Worm (Caenorhabditis elegans) whole organism, L4 larva: ENCODE measurements around the gene K05F1.13.
A peak's percentile ranks its signal among the peaks of the same experiment; 100 is the strongest.

Experiments
- D1046.2 ChIP-seq: fragments of 200-800 bp; sonication (Bioruptor generic); IDR thresholded peaks from 2 replicates; pipeline ENCODE4 v1.3.6; 2022; ENCODE audit warnings: missing genetic modification characterization, missing compliant biosample characterization
- F10B5.3 ChIP-seq: sonication (generic microtip); optimal IDR thresholded peaks from 2 replicates; lab custom pipeline; 2016; ENCODE audit warnings: mild to moderate bottlenecking, missing genetic modification characterization, missing compliant biosample characterization
- F26F4.8 ChIP-seq: fragments of 200-800 bp; sonication (Bioruptor generic); conservative IDR thresholded peaks from 2 replicates; pipeline ENCODE4 v1.3.6; 2022; ENCODE audit warnings: missing genetic modification characterization, missing compliant biosample characterization
- F44E2.7 ChIP-seq: fragments of 200-800 bp; sonication (Bioruptor generic); IDR thresholded peaks from 2 replicates; pipeline ENCODE4 v2.1.2; 2022; ENCODE audit warnings: missing genetic modification characterization, missing compliant biosample characterization
- ZK546.5 ChIP-seq, 2 experiments: sonication (generic microtip); optimal IDR thresholded peaks; 2 replicates each; lab custom pipeline; 2017; ENCODE audit warnings: missing biosample characterization in 2 of 2, missing genetic modification characterization in 2 of 2
- ama-1 ChIP-seq: fragments of 150-350 bp; optimal IDR thresholded peaks from 2 replicates; lab custom pipeline; 2014; ENCODE audit warnings: inconsistent platforms, mixed read lengths
- arid-1 ChIP-seq: fragments of 200-800 bp; sonication (Bioruptor generic); conservative IDR thresholded peaks from 2 replicates; pipeline ENCODE4 v1.3.6; 2022; ENCODE audit warnings: missing genetic modification reagents, missing genetic modification characterization, missing compliant biosample characterization
- ceh-20 ChIP-seq: fragments of 200-800 bp; sonication (Bioruptor generic); IDR thresholded peaks from 2 replicates; pipeline ENCODE4 v1.3.6; 2022; ENCODE audit warnings: missing genetic modification reagents, missing genetic modification characterization, missing compliant biosample characterization
- ceh-28 ChIP-seq: fragments of 150-350 bp; optimal IDR thresholded peaks from 2 replicates; lab custom pipeline; 2014; ENCODE audit warnings: missing biosample characterization, missing genetic modification reagents, missing genetic modification characterization
- ceh-62 ChIP-seq: sonication (generic microtip); optimal IDR thresholded peaks from 2 replicates; lab custom pipeline; 2017; ENCODE audit warnings: missing biosample characterization, missing genetic modification characterization
- ceh-82 ChIP-seq: sonication (generic microtip); optimal IDR thresholded peaks from 2 replicates; lab custom pipeline; 2017; ENCODE audit warnings: missing biosample characterization, missing genetic modification characterization
- ces-1 ChIP-seq: fragments of 150-350 bp; sonication (generic microtip); optimal IDR thresholded peaks from 4 replicates; lab custom pipeline; 2014; ENCODE audit warnings: missing biosample characterization, missing genetic modification reagents, missing genetic modification characterization
- daf-12 ChIP-seq: fragments of 150-350 bp; optimal IDR thresholded peaks from 2 replicates; lab custom pipeline; 2014; ENCODE audit warnings: missing biosample characterization, missing genetic modification reagents, missing genetic modification characterization
- daf-19 ChIP-seq: fragments of 200-800 bp; sonication (Bioruptor generic); conservative IDR thresholded peaks from 2 replicates; pipeline ENCODE4 v1.3.6; 2022; ENCODE audit warnings: missing genetic modification characterization, missing compliant biosample characterization
- daf-8 ChIP-seq: fragments of 200-800 bp; sonication (Bioruptor generic); IDR thresholded peaks from 2 replicates; pipeline ENCODE4 v1.3.6; 2022; ENCODE audit warnings: missing genetic modification characterization, missing compliant biosample characterization
- dmd-8 ChIP-seq: fragments of 200-800 bp; sonication (Bioruptor generic); IDR thresholded peaks from 2 replicates; pipeline ENCODE4 v1.3.6; 2022; ENCODE audit warnings: missing genetic modification characterization, missing compliant biosample characterization
- egl-27 ChIP-seq: sonication (generic microtip); optimal IDR thresholded peaks from 3 replicates; lab custom pipeline; 2017; ENCODE audit warnings: missing biosample characterization, missing genetic modification reagents, missing genetic modification characterization
- egl-43 ChIP-seq: fragments of 200-800 bp; sonication (Bioruptor generic); IDR thresholded peaks from 2 replicates; pipeline ENCODE4 v1.3.6; 2022; ENCODE audit warnings: missing genetic modification reagents, missing genetic modification characterization, missing compliant biosample characterization
- fkh-10 ChIP-seq: fragments of 150-350 bp; optimal IDR thresholded peaks from 2 replicates; lab custom pipeline; 2014; ENCODE audit warnings: missing biosample characterization, missing genetic modification reagents, missing genetic modification characterization
- fos-1 ChIP-seq: fragments of 150-350 bp; optimal IDR thresholded peaks from 2 replicates; lab custom pipeline; 2014; ENCODE audit warnings: missing biosample characterization, missing genetic modification characterization
- hif-1 ChIP-seq, 2 experiments: sonication (generic microtip); optimal IDR thresholded peaks; 2 replicates each; lab custom pipeline; 2016 to 2017; ENCODE audit warnings: missing compliant biosample characterization in 2 of 2, missing genetic modification characterization in 2 of 2, missing genetic modification reagents in 2 of 2, missing genotype in 2 of 2, mild to moderate bottlenecking in 1 of 2
- hmg-1.1 ChIP-seq: fragments of 200-800 bp; sonication (Bioruptor generic); IDR thresholded peaks from 2 replicates; pipeline ENCODE4 v1.3.6; 2022; ENCODE audit warnings: missing genetic modification reagents, missing genetic modification characterization, missing compliant biosample characterization
- jun-1 ChIP-seq: fragments of 150-350 bp; optimal IDR thresholded peaks from 2 replicates; lab custom pipeline; 2014; ENCODE audit warnings: missing biosample characterization, missing genetic modification reagents, missing genetic modification characterization
- lim-7 ChIP-seq: fragments of 200-800 bp; sonication (Bioruptor generic); IDR thresholded peaks from 2 replicates; pipeline ENCODE4 v1.3.6; 2022; ENCODE audit warnings: missing genetic modification characterization, missing compliant biosample characterization
- lin-13 ChIP-seq: fragments of 150-350 bp; optimal IDR thresholded peaks from 2 replicates; lab custom pipeline; 2014; ENCODE audit warnings: missing biosample characterization, missing genetic modification reagents, missing genetic modification characterization
- lin-29 ChIP-seq: fragments of 200-800 bp; sonication (Bioruptor generic); IDR thresholded peaks from 2 replicates; pipeline ENCODE4 v1.3.6; 2022; ENCODE audit warnings: missing genetic modification reagents, missing genetic modification characterization, missing compliant biosample characterization
- lin-39 ChIP-seq: fragments of 150-350 bp; optimal IDR thresholded peaks from 2 replicates; lab custom pipeline; 2014; ENCODE audit warnings: missing biosample characterization, missing genetic modification reagents, missing genetic modification characterization
- lir-3 ChIP-seq: sonication (generic microtip); optimal IDR thresholded peaks from 2 replicates; lab custom pipeline; 2016; ENCODE audit warnings: mild to moderate bottlenecking, missing genetic modification characterization, missing compliant biosample characterization
- madf-5 ChIP-seq, 2 experiments: fragments of 200-800 bp; sonication (Bioruptor generic); IDR thresholded peaks; 2 replicates each; pipeline ENCODE4 v1.3.6; 2022; ENCODE audit warnings: missing compliant biosample characterization in 2 of 2, missing genetic modification characterization in 2 of 2
- madf-9 ChIP-seq: fragments of 200-800 bp; sonication (Bioruptor generic); conservative IDR thresholded peaks from 2 replicates; pipeline ENCODE4 v1.3.6; 2022; ENCODE audit warnings: missing genetic modification reagents, missing genetic modification characterization, missing compliant biosample characterization
- mdt-29 ChIP-seq: fragments of 200-800 bp; sonication (Bioruptor generic); IDR thresholded peaks from 2 replicates; pipeline ENCODE4 v1.3.6; 2022; ENCODE audit warnings: missing genetic modification reagents, missing genetic modification characterization, missing compliant biosample characterization
- mxl-2 ChIP-seq: fragments of 200-800 bp; sonication (Bioruptor generic); conservative IDR thresholded peaks from 2 replicates; pipeline ENCODE4 v1.3.6; 2022; ENCODE audit warnings: missing genetic modification reagents, missing genetic modification characterization, missing compliant biosample characterization
- mxl-3 ChIP-seq: fragments of 200-800 bp; sonication (Bioruptor generic); optimal IDR thresholded peaks from 2 replicates; lab custom pipeline; 2018; ENCODE audit warnings: mild to moderate bottlenecking, missing genetic modification characterization, missing compliant biosample characterization
- nhr-10 ChIP-seq: fragments of 150-350 bp; optimal IDR thresholded peaks from 2 replicates; lab custom pipeline; 2014; ENCODE audit warnings: missing biosample characterization, missing genetic modification characterization
- nhr-102 ChIP-seq: sonication (generic microtip); optimal IDR thresholded peaks from 2 replicates; lab custom pipeline; 2016; ENCODE audit warnings: mild to moderate bottlenecking, missing genetic modification characterization, moderate library complexity, missing compliant biosample characterization
- nhr-111 ChIP-seq: fragments of 200-800 bp; sonication (Bioruptor generic); optimal IDR thresholded peaks from 2 replicates; lab custom pipeline; 2018; ENCODE audit warnings: mild to moderate bottlenecking, missing genetic modification characterization, missing compliant biosample characterization
- nhr-28 ChIP-seq: fragments of 150-350 bp; optimal IDR thresholded peaks from 2 replicates; lab custom pipeline; 2014; ENCODE audit warnings: missing biosample characterization, missing genetic modification characterization
- nhr-76 ChIP-seq: fragments of 150-350 bp; optimal IDR thresholded peaks from 2 replicates; lab custom pipeline; 2014; ENCODE audit warnings: missing biosample characterization, missing genetic modification characterization
- php-3 ChIP-seq: fragments of 200-800 bp; sonication (Bioruptor generic); IDR thresholded peaks from 2 replicates; pipeline ENCODE4 v1.3.6; 2022; ENCODE audit warnings: missing genetic modification reagents, missing genetic modification characterization, missing compliant biosample characterization
- rbr-2 ChIP-seq: sonication (generic microtip); optimal IDR thresholded peaks from 2 replicates; lab custom pipeline; 2016; ENCODE audit warnings: missing genotype, missing genetic modification characterization, missing compliant biosample characterization
- set-16 ChIP-seq: fragments of 200-800 bp; sonication (Bioruptor generic); IDR thresholded peaks from 2 replicates; pipeline ENCODE4 v1.3.6; 2022; ENCODE audit warnings: missing genetic modification reagents, missing genetic modification characterization, missing compliant biosample characterization
- snpc-1.2 ChIP-seq: fragments of 200-800 bp; sonication (Bioruptor generic); IDR thresholded peaks from 2 replicates; pipeline ENCODE4 v1.3.6; 2022; ENCODE audit warnings: missing genetic modification reagents, missing genetic modification characterization, missing compliant biosample characterization
- tag-97 ChIP-seq: fragments of 200-800 bp; sonication (Bioruptor generic); IDR thresholded peaks from 2 replicates; pipeline ENCODE4 v1.3.6; 2022; ENCODE audit warnings: missing genetic modification characterization, missing compliant biosample characterization
- unc-39 ChIP-seq: sonication (generic microtip); optimal IDR thresholded peaks from 2 replicates; lab custom pipeline; 2017; ENCODE audit warnings: missing biosample characterization, missing genetic modification characterization
- vab-7 ChIP-seq: fragments of 200-800 bp; sonication (Bioruptor generic); IDR thresholded peaks from 2 replicates; pipeline ENCODE4 v1.3.6; 2022; ENCODE audit warnings: missing genetic modification reagents, missing genetic modification characterization, missing compliant biosample characterization
- zag-1 ChIP-seq: fragments of 150-350 bp; optimal IDR thresholded peaks from 2 replicates; lab custom pipeline; 2014; ENCODE audit warnings: missing biosample characterization, missing genetic modification characterization
- zfp-3 ChIP-seq: fragments of 200-800 bp; sonication (Bioruptor generic); conservative IDR thresholded peaks from 2 replicates; pipeline ENCODE4 v1.3.6; 2022; ENCODE audit warnings: missing genetic modification reagents, missing genetic modification characterization, missing compliant biosample characterization
- zip-11 ChIP-seq: fragments of 200-800 bp; sonication (Bioruptor generic); IDR thresholded peaks from 2 replicates; pipeline ENCODE4 v1.3.6; 2022; ENCODE audit warnings: missing genetic modification characterization, missing compliant biosample characterization
- ztf-11 ChIP-seq: fragments of 150-350 bp; optimal IDR thresholded peaks from 2 replicates; lab custom pipeline; 2014; ENCODE audit warnings: missing biosample characterization, missing genetic modification characterization

K05F1.13 gene

DNA sequence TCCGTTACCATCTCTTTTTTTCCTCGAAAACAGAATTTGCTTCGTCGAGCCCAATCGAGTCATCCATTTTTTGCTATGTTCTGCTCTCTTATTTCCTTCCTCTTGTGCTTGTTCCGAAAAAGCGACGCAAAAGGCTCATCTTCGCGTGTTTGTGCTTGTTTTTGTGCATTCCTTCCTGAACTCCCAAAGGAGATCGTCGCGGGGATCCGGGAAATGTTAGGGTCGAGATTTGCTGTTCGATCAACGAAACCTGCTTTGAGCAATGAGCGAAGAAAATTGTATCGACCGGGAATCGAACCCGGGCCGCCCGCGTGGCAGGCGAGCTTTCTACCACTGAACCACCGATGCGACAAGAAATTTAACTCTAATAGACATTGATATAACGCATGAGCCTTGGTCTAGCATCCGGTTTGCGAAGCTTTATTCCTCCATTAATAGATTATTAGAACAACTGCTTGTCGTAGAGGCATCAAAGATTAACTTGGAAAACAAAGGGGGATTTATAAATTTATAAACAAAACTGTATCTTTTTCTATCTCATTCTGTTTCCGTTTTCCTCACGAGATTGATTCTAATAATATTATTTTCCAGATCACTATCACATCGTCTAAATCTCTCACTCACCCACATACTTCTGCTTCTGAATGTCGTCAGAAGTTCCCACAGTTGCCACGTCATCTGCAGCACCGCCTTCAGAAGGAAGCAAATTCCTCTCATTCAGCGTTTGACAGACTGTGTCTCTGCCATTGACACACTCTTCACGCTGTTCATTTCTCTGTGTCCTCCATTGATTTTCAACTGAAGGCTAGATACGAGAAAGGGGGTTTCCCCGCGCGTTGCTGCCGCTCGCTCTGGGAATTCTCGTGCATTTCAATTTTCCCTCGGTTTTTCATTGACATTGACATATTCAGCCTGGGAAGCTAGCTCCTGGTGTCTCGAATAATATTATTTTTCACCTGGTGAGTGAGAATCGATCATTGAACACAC is 6.7 kb upstream of the K05F1.13 start, which contains the start of gene K05F1.6 (continued):
- peak; percentile 77; the same call in 1 of the 2 replicates for TF ChIP-seq D1046.2
- peak; percentile 61; the same call in 1 of the 2 replicates for TF ChIP-seq mxl-2
- TF ChIP-seq unc-39 (tag; lab: Kevin White, UChicago): no peak
- 0 out of 2 replicates have a peak, but pooled peaks have one; percentile 37 for TF ChIP-seq zip-11 (GFP tag; lab: Robert Waterston, UW)
- no peak for TF ChIP-seq fos-1 (tag; lab: Kevin White, UChicago)
- peak; percentile 79 for TF ChIP-seq lim-7
- TF ChIP-seq ceh-20 (GFP tag; lab: Robert Waterston, UW): peak; percentile 66; the same call in 1 of the 2 replicates
- no peak for TF ChIP-seq fkh-10 (GFP tag; lab: Kevin White, UChicago)
- TF ChIP-seq hif-1 (tag; optimal IDR thresholded peaks at IDR 0.05; lab: Kevin White, UChicago): peak in 1 of 2 experiments; percentile 12
- TF ChIP-seq nhr-102: peak; percentile 83
- no peak; the same call in none of the 2 replicates for TF ChIP-seq set-16
- TF ChIP-seq nhr-111: peak; percentile 39
- peak; percentile 65 for TF ChIP-seq php-3
- no peak for TF ChIP-seq ZK546.5 (tag; optimal IDR thresholded peaks at IDR 0.05; lab: Kevin White, UChicago)
- 0 out of 2 replicates have a peak, but pooled peaks have one; percentile 56 for TF ChIP-seq F44E2.7 (GFP tag; lab: Robert Waterston, UW)
- 0 out of 2 replicates have a peak, but pooled peaks have one; percentile 28 for TF ChIP-seq tag-97 (GFP tag; lab: Robert Waterston, UW)
- no peak for TF ChIP-seq zag-1 (tag; lab: Kevin White, UChicago)
- TF ChIP-seq madf-9 (GFP tag; lab: Robert Waterston, UW): peak; percentile 38; the same call in 1 of the 2 replicates
- TF ChIP-seq egl-43 (GFP tag; lab: Robert Waterston, UW): no peak; the same call in 1 of the 2 replicates
- no peak for TF ChIP-seq lin-39 (tag; lab: Kevin White, UChicago)
- TF ChIP-seq ces-1 (GFP tag; lab: Kevin White, UChicago): no peak
- TF ChIP-seq arid-1 (GFP tag; lab: Robert Waterston, UW): peak; percentile 89
- TF ChIP-seq dmd-8 (GFP tag; lab: Robert Waterston, UW): peak; percentile 93
- peak; percentile 57 for TF ChIP-seq mxl-3 (GFP tag; lab: Kevin White, UChicago)
- peak; percentile 80; the same call in 1 of the 2 replicates for TF ChIP-seq zfp-3 (GFP tag; lab: Robert Waterston, UW)
- TF ChIP-seq lin-13 (GFP tag; lab: Kevin White, UChicago): peak; percentile 65
- TF ChIP-seq daf-12 (tag; lab: Kevin White, UChicago): no peak
- TF ChIP-seq mdt-29 (GFP tag; lab: Robert Waterston, UW): peak; percentile 76
- TF ChIP-seq nhr-10 (tag; lab: Kevin White, UChicago): no peak
- no peak for TF ChIP-seq ztf-11 (tag; lab: Kevin White, UChicago)
- no peak for TF ChIP-seq daf-19 (GFP tag; lab: Robert Waterston, UW)
- peak; percentile 85 for TF ChIP-seq snpc-1.2 (GFP tag; lab: Robert Waterston, UW)
- no peak for TF ChIP-seq nhr-28
- peak; percentile 66 for TF ChIP-seq hmg-1.1 (GFP tag; lab: Robert Waterston, UW)
- 0 out of 4 replicates have a peak, but pooled peaks have one; percentile 38 to 52 for TF ChIP-seq madf-5 (GFP tag; IDR thresholded peaks at IDR 0.05; lab: Robert Waterston, UW)
- no peak for TF ChIP-seq ama-1
- TF ChIP-seq ceh-82 (tag; lab: Kevin White, UChicago): no peak
- TF ChIP-seq rbr-2 (tag; lab: Kevin White, UChicago): peak; percentile 78
- TF ChIP-seq vab-7 (GFP tag; lab: Robert Waterston, UW): peak; percentile 88
- no peak for TF ChIP-seq ceh-62
- TF ChIP-seq jun-1 (tag; lab: Kevin White, UChicago): peak; percentile 73
- TF ChIP-seq lir-3 (tag; lab: Kevin White, UChicago): peak; percentile 80
- TF ChIP-seq F26F4.8 (GFP tag; lab: Robert Waterston, UW): peak; percentile 54; the same call in 1 of the 2 replicates
- no peak for TF ChIP-seq nhr-76 (tag; lab: Kevin White, UChicago)
- TF ChIP-seq lin-29: no peak
- TF ChIP-seq ceh-28 (tag; lab: Kevin White, UChicago): no peak
- TF ChIP-seq daf-8 (GFP tag; lab: Robert Waterston, UW): no peak
- no peak for TF ChIP-seq egl-27 (tag; lab: Kevin White, UChicago)
- no peak for TF ChIP-seq F10B5.3 (tag; lab: Kevin White, UChicago)
